Fruit fly (Drosophila melanogaster): ENCODE results near the gene CG6813.

CG6813 gene

dm6 chr3R:11673955-11674663 is 47.7 kb upstream of the CG6813 start, which contains the start of gene CG14715 (continued):
- peak; percentile 18 for TF ChIP-seq Camta (GFP tag; optimal IDR thresholded peaks at IDR 0.05)
- peak; percentile 23 for TF ChIP-seq gcm (GFP tag; optimal IDR thresholded peaks at IDR 0.05)
- TF ChIP-seq CG7372 (GFP tag; IDR thresholded peaks at IDR 0.05), result no peak
- no peak for TF ChIP-seq tup (GFP tag; optimal IDR thresholded peaks at IDR 0.05)
- TF ChIP-seq sqz (GFP tag; optimal IDR thresholded peaks at IDR 0.05), result no peak
- no peak for TF ChIP-seq CG6654 (GFP tag; optimal IDR thresholded peaks at IDR 0.05)
- no peak for TF ChIP-seq HLH3B (GFP tag; IDR thresholded peaks at IDR 0.05)
- TF ChIP-seq insv (GFP tag; optimal IDR thresholded peaks at IDR 0.05), result no peak
- peak; percentile 48 for TF ChIP-seq shn (GFP tag; optimal IDR thresholded peaks at IDR 0.05)
- TF ChIP-seq CG30431 (GFP tag; optimal IDR thresholded peaks at IDR 0.05), result no peak
- no peak for TF ChIP-seq zf30C (GFP tag; optimal IDR thresholded peaks at IDR 0.05)
- no peak for TF ChIP-seq Hr78 (GFP tag; optimal IDR thresholded peaks at IDR 0.05)
- peak; percentile 6 for TF ChIP-seq Meics (GFP tag; optimal IDR thresholded peaks at IDR 0.05)
- no peak for TF ChIP-seq CG9437 (GFP tag; optimal IDR thresholded peaks at IDR 0.05)
- no peak for TF ChIP-seq CG1792 (GFP tag; optimal IDR thresholded peaks at IDR 0.05)
- TF ChIP-seq ara (GFP tag; IDR thresholded peaks at IDR 0.05), result no peak
- TF ChIP-seq Kr (GFP tag; optimal IDR thresholded peaks at IDR 0.05), result no peak
- TF ChIP-seq phol (tag; optimal IDR thresholded peaks at IDR 0.05), result peak; percentile 71
- TF ChIP-seq Nf-YA (GFP tag; IDR thresholded peaks at IDR 0.05), result no peak
- TF ChIP-seq Chrac-16 (GFP tag; optimal IDR thresholded peaks at IDR 0.05), result peak; percentile 39
- TF ChIP-seq scrt (GFP tag; optimal IDR thresholded peaks at IDR 0.05), result no peak
- peak; percentile 55 for TF ChIP-seq CG30020 (tag; optimal IDR thresholded peaks at IDR 0.05)
- TF ChIP-seq grn (GFP tag; optimal IDR thresholded peaks at IDR 0.05), result peak; percentile 98
- no peak for TF ChIP-seq prd (optimal IDR thresholded peaks at IDR 0.05)
- TF ChIP-seq prd (GFP tag; IDR thresholded peaks at IDR 0.05), result peak; percentile 71
- TF ChIP-seq vfl (GFP tag; optimal IDR thresholded peaks at IDR 0.05), result no peak
- TF ChIP-seq CG4424 (GFP tag; optimal IDR thresholded peaks at IDR 0.05), result no peak
- TF ChIP-seq CG6854 (GFP tag; optimal IDR thresholded peaks at IDR 0.05), result no peak
- peak; percentile 55; the same call in 1 of the 2 replicates for TF ChIP-seq Rfx (GFP tag; IDR thresholded peaks at IDR 0.05)
- no peak for TF ChIP-seq sna (GFP tag; IDR thresholded peaks at IDR 0.05; ENCODE audit: partially characterized antibody)
- peak; percentile 56 for TF ChIP-seq pzg (GFP tag; optimal IDR thresholded peaks at IDR 0.05)
- peak; percentile 89 for TF ChIP-seq Dp (GFP tag; optimal IDR thresholded peaks at IDR 0.05)
- TF ChIP-seq hb (GFP tag; IDR thresholded peaks at IDR 0.05; ENCODE audit: partially characterized antibody), result no peak
- TF ChIP-seq CG4820 (GFP tag; optimal IDR thresholded peaks at IDR 0.05), result peak; percentile 19
- no peak for TF ChIP-seq CG4282 (GFP tag; optimal IDR thresholded peaks at IDR 0.05)
- peak; percentile 55 for TF ChIP-seq pnt (GFP tag; optimal IDR thresholded peaks at IDR 0.05)
- TF ChIP-seq hth (optimal IDR thresholded peaks at IDR 0.05), result no peak
- peak; percentile 34 to 63 for TF ChIP-seq Pdp1 (GFP tag; optimal IDR thresholded peaks at IDR 0.05)
- TF ChIP-seq CG3726 (GFP tag; IDR thresholded peaks at IDR 0.05), result no peak
- peak; percentile 87 for TF ChIP-seq sens (GFP tag)
- no peak for TF ChIP-seq CG9876 (GFP tag; optimal IDR thresholded peaks at IDR 0.05)
- TF ChIP-seq stc (GFP tag; IDR thresholded peaks at IDR 0.05), result no peak
- peak; percentile 67 for TF ChIP-seq CG2120 (GFP tag; optimal IDR thresholded peaks at IDR 0.05)
- no peak for TF ChIP-seq onecut (GFP tag; IDR thresholded peaks at IDR 0.05)
- no peak for TF ChIP-seq p53 (GFP tag; optimal IDR thresholded peaks at IDR 0.05)
- TF ChIP-seq Doc3 (GFP tag; IDR thresholded peaks at IDR 0.05; ENCODE audit: partially characterized antibody), result no peak
- peak; percentile 38 for TF ChIP-seq Atf3 (GFP tag; optimal IDR thresholded peaks at IDR 0.05)
- peak; percentile 8 for TF ChIP-seq Nf-YB (GFP tag; optimal IDR thresholded peaks at IDR 0.05)
- no peak for TF ChIP-seq CG12219 (GFP tag; optimal IDR thresholded peaks at IDR 0.05)
- TF ChIP-seq cato (GFP tag; optimal IDR thresholded peaks at IDR 0.05; ENCODE audit: borderline replicate concordance), result peak; percentile 52
- TF ChIP-seq trem (tag; optimal IDR thresholded peaks at IDR 0.05), result peak; percentile 65

All from whole organism, embryonic.